Worm (Caenorhabditis elegans): Measurements from ENCODE around the gene adr-2.

Gene adr-2

DNA sequence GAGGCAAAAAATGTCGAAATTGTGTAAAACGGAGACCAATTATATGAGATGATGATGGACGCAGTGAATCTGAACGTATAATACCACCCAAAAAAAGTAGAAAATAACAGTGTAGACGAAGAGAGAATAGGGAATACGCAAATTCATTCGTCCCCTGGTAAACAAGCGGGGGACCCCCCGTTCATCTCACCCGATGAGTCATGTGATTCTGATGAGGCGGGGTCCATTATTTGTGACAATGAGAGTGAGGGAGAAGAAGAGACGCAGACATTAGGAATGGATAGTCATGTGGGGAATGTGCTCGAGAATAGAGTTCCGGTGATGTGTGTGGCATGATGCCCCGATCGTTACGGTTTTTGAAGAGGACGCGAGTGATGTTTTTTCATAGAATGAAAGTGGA lies 39.4 kb upstream of the adr-2 start:
- TF ChIP-seq dpl-1 (GFP tag; optimal IDR thresholded peaks at IDR 0.05) (no peak), F52B5.7 (tag; optimal IDR thresholded peaks at IDR 0.05) (no peak), pbrm-1 (GFP tag; IDR thresholded peaks at IDR 0.05) (0 out of 2 replicates have a peak, but pooled peaks have one; percentile 52), nhr-120 (GFP tag; IDR thresholded peaks at IDR 0.05) (no peak), nfyb-1 (GFP tag; IDR thresholded peaks at IDR 0.05) (peak; percentile 68), tbp1 (GFP tag; optimal IDR thresholded peaks at IDR 0.05) (peak; percentile 39), F33H1.4 (GFP tag; IDR thresholded peaks at IDR 0.05) (0 out of 2 replicates have a peak, but pooled peaks have one; percentile 9), madf-6 (GFP tag; IDR thresholded peaks at IDR 0.05) (peak; percentile 37; the same call in 1 of the 2 replicates), hlh-12 (tag; optimal IDR thresholded peaks at IDR 0.05) (no peak), B0019.2 (GFP tag; conservative IDR thresholded peaks at IDR 0.05) (no peak), nhr-80 (tag; optimal IDR thresholded peaks at IDR 0.05) (peak; percentile 27), Y79H2A.3 (GFP tag; conservative IDR thresholded peaks at IDR 0.05) (no peak), snpc-4 (GFP tag; optimal IDR thresholded peaks at IDR 0.05) (no peak), snpc-4 (tag; optimal IDR thresholded peaks at IDR 0.05) (peak in 1 of 4 experiments; percentile 6), fkh-3 (tag; optimal IDR thresholded peaks at IDR 0.05) (no peak), lin-54 (GFP tag; optimal IDR thresholded peaks at IDR 0.05) (peak; percentile 20), sea-2 (GFP tag; IDR thresholded peaks at IDR 0.05) (no peak), Y53G8AR.9 (GFP tag; conservative IDR thresholded peaks at IDR 0.05) (peak; percentile 30; the same call in 1 of the 2 replicates), zfh-2 (GFP tag; conservative IDR thresholded peaks at IDR 0.05) (no peak; the same call in 1 of the 2 replicates), dox-1 (GFP tag; IDR thresholded peaks at IDR 0.05) (peak; percentile 43; the same call in 1 of the 2 replicates), egl-18 (GFP tag; IDR thresholded peaks at IDR 0.05) (no peak), atf-7 (tag; optimal IDR thresholded peaks at IDR 0.05) (peak; percentile 53), lsy-27 (tag; optimal IDR thresholded peaks at IDR 0.05; ENCODE audit: borderline replicate concordance, insufficient read depth) (no peak), mcd-1 (GFP tag; IDR thresholded peaks at IDR 0.05) (peak; percentile 61), let-526 (GFP tag; IDR thresholded peaks at IDR 0.05) (0 out of 2 replicates have a peak, but pooled peaks have one; percentile 46), hrde-1 (tag; optimal IDR thresholded peaks at IDR 0.05; ENCODE audit: borderline replicate concordance) (no peak), nhr-27 (tag; optimal IDR thresholded peaks at IDR 0.05) (no peak), nfya-2 (GFP tag; IDR thresholded peaks at IDR 0.05) (no peak), gei-17 (GFP tag; optimal IDR thresholded peaks at IDR 0.05) (peak; percentile 18), somi-1 (GFP tag; optimal IDR thresholded peaks at IDR 0.05) (no peak), nhr-179 (tag; optimal IDR thresholded peaks at IDR 0.05) (no peak), hmg-1.2 (GFP tag; IDR thresholded peaks at IDR 0.05) (peak; percentile 68), unc-130 (GFP tag; optimal IDR thresholded peaks at IDR 0.05) (no peak), snpc-1.3 (tag; optimal IDR thresholded peaks at IDR 0.05; ENCODE audit: insufficient read depth) (no peak), F10E7.11 (tag; optimal IDR thresholded peaks at IDR 0.05) (no peak), attf-6 (GFP tag; IDR thresholded peaks at IDR 0.05) (no peak), lin-26 (GFP tag; IDR thresholded peaks at IDR 0.05) (peak; percentile 46; the same call in 1 of the 2 replicates), ztf-3 (GFP tag; optimal IDR thresholded peaks at IDR 0.05) (no peak), ztf-28 (GFP tag; IDR thresholded peaks at IDR 0.05) (no peak), attf-5 (GFP tag; optimal IDR thresholded peaks at IDR 0.05) (peak; percentile 74), ztf-18 (tag; optimal IDR thresholded peaks at IDR 0.05) (no peak), unc-62 (GFP tag; optimal IDR thresholded peaks at IDR 0.05) (no peak), C17E4.6 (GFP tag; IDR thresholded peaks at IDR 0.05) (no peak), efl-1 (GFP tag; optimal IDR thresholded peaks at IDR 0.05) (no peak), ztf-6 (GFP tag; IDR thresholded peaks at IDR 0.05) (no peak), dpff-1 (tag; optimal IDR thresholded peaks at IDR 0.05) (no peak), sptf-2 (GFP tag; optimal IDR thresholded peaks at IDR 0.05) (no peak), rcor-1 (GFP tag; IDR thresholded peaks at IDR 0.05) (no peak)

All from whole organism, young adult.